Worm (Caenorhabditis elegans): Measurements from ENCODE around the gene sym-2.

- TF ChIP-seq lsy-12 (tag; optimal IDR thresholded peaks at IDR 0.05), result no peak
- TF ChIP-seq lin-39 (tag; optimal IDR thresholded peaks at IDR 0.05), result no peak
These were observed 18.2 kb downstream of the sym-2 start for ce11 chrII:9170048-9170447.
